Fruit fly (Drosophila melanogaster) whole organism, embryonic: ENCODE results near the gene IKKepsilon.

Experiments
- Antp ChIP-seq: fragments of 200-800 bp; sonication (Bioruptor generic); optimal IDR thresholded peaks from 3 replicates; lab custom pipeline; 2016; ENCODE audit warnings: missing biosample characterization, missing genetic modification characterization
- Awh ChIP-seq: fragments of 200-800 bp; sonication (Bioruptor generic); IDR thresholded peaks from 2 replicates; pipeline ENCODE4, ENCODE4 v1.3.6; 2022; ENCODE audit warnings: missing biosample characterization, missing genetic modification characterization
- Bteb2 ChIP-seq: fragments of 200-800 bp; sonication (Bioruptor generic); optimal IDR thresholded peaks from 2 replicates; lab custom pipeline; 2016; ENCODE audit warnings: missing biosample characterization, missing genetic modification characterization
- CG11695 ChIP-seq: fragments of 200-800 bp; sonication (Bioruptor generic); IDR thresholded peaks from 3 replicates; pipeline ENCODE4 v1.3.6; 2022; ENCODE audit warnings: missing biosample characterization, missing genetic modification characterization
- CG12391 ChIP-seq: fragments of 200-800 bp; sonication (Bioruptor generic); optimal IDR thresholded peaks from 3 replicates; lab custom pipeline; 2018; ENCODE audit warnings: missing biosample characterization, mild to moderate bottlenecking, missing genetic modification characterization, moderate library complexity
- CG15601 ChIP-seq: fragments of 200-800 bp; sonication (Bioruptor generic); optimal IDR thresholded peaks from 3 replicates; lab custom pipeline; 2019; ENCODE audit warnings: missing biosample characterization, mild to moderate bottlenecking, missing genetic modification characterization, moderate library complexity
- CG16863 ChIP-seq: fragments of 200-800 bp; sonication (Bioruptor generic); optimal IDR thresholded peaks from 3 replicates; lab custom pipeline; 2016; ENCODE audit warnings: missing biosample characterization, missing genetic modification characterization
- CG17328 ChIP-seq: fragments of 200-800 bp; sonication (Bioruptor generic); IDR thresholded peaks from 2 replicates; pipeline ENCODE4 v1.3.6; 2022; ENCODE audit warnings: missing biosample characterization, missing genetic modification characterization
- CG17359 ChIP-seq: fragments of 200-800 bp; sonication (Bioruptor generic); optimal IDR thresholded peaks from 3 replicates; lab custom pipeline; 2018; ENCODE audit warnings: missing biosample characterization, mild to moderate bottlenecking, missing genetic modification characterization, moderate library complexity
- CG2129 ChIP-seq: fragments of 200-800 bp; sonication (Bioruptor generic); IDR thresholded peaks from 2 replicates; pipeline ENCODE4 v1.3.6; 2022; ENCODE audit warnings: missing biosample characterization, missing genetic modification characterization; ENCODE audit not compliant: partially characterized antibody
- CG2202 ChIP-seq: fragments of 200-800 bp; sonication (Bioruptor generic); optimal IDR thresholded peaks from 2 replicates; lab custom pipeline; 2018; ENCODE audit warnings: missing biosample characterization, mild to moderate bottlenecking, missing genetic modification characterization
- CG31441 ChIP-seq: fragments of 200-800 bp; sonication (Bioruptor generic); IDR thresholded peaks from 2 replicates; pipeline ENCODE4 v1.3.6; 2022; ENCODE audit warnings: missing biosample characterization, missing genetic modification characterization
- CG3163 ChIP-seq: fragments of 200-800 bp; sonication (Bioruptor generic); optimal IDR thresholded peaks from 3 replicates; lab custom pipeline; 2016; ENCODE audit warnings: missing biosample characterization, missing genetic modification characterization
- CG3281 ChIP-seq: fragments of 200-800 bp; sonication (Bioruptor generic); optimal IDR thresholded peaks from 3 replicates; lab custom pipeline; 2017; ENCODE audit warnings: missing biosample characterization, mild to moderate bottlenecking, missing genetic modification characterization
- CG33213 ChIP-seq: fragments of 200-800 bp; sonication (Bioruptor generic); optimal IDR thresholded peaks from 3 replicates; lab custom pipeline; 2016; ENCODE audit warnings: missing biosample characterization, missing genetic modification characterization
- CG34376 ChIP-seq: fragments of 200-800 bp; sonication (Bioruptor generic); optimal IDR thresholded peaks from 2 replicates; lab custom pipeline; 2018; ENCODE audit warnings: missing biosample characterization, mild to moderate bottlenecking, missing genetic modification characterization
- CG4854 ChIP-seq: fragments of 200-800 bp; sonication (Bioruptor generic); optimal IDR thresholded peaks from 2 replicates; lab custom pipeline; 2016; ENCODE audit warnings: missing biosample characterization, missing genetic modification characterization, inconsistent platforms
- CG5953 ChIP-seq: fragments of 200-800 bp; sonication (Bioruptor generic); IDR thresholded peaks from 2 replicates; pipeline ENCODE4 v1.3.6; 2022; ENCODE audit warnings: missing biosample characterization, missing genetic modification characterization
- CG7556 ChIP-seq: fragments of 200-800 bp; sonication (Bioruptor generic); optimal IDR thresholded peaks from 2 replicates; lab custom pipeline; 2017; ENCODE audit warnings: missing biosample characterization, mild to moderate bottlenecking, missing genetic modification characterization
- CG9817 ChIP-seq: fragments of 200-800 bp; sonication (Bioruptor generic); optimal IDR thresholded peaks from 2 replicates; lab custom pipeline; 2018; ENCODE audit warnings: missing biosample characterization, mild to moderate bottlenecking, missing genetic modification characterization, moderate library complexity
- Camta ChIP-seq: fragments of 200-800 bp; sonication (Bioruptor generic); optimal IDR thresholded peaks from 2 replicates; lab custom pipeline; 2016; ENCODE audit warnings: missing biosample characterization, missing genetic modification characterization
- CoRest ChIP-seq: fragments of 200-800 bp; sonication (Bioruptor generic); optimal IDR thresholded peaks from 3 replicates; lab custom pipeline; 2018; ENCODE audit warnings: missing biosample characterization, mild to moderate bottlenecking, missing genetic modification characterization, moderate library complexity
- Dip3 ChIP-seq: fragments of 200-800 bp; sonication (Bioruptor generic); optimal IDR thresholded peaks from 3 replicates; lab custom pipeline; 2016; ENCODE audit warnings: missing biosample characterization, missing genetic modification characterization
- E2f2 ChIP-seq: fragments of 200-800 bp; sonication (Bioruptor generic); IDR thresholded peaks from 2 replicates; pipeline ENCODE4 v1.3.6; 2022; ENCODE audit warnings: missing biosample characterization, missing genetic modification characterization
- Fer1 ChIP-seq: fragments of 200-800 bp; sonication (Bioruptor generic); optimal IDR thresholded peaks from 2 replicates; lab custom pipeline; 2017; ENCODE audit warnings: missing biosample characterization, mild to moderate bottlenecking, missing genetic modification characterization
- GATAe ChIP-seq: fragments of 200-800 bp; sonication (Bioruptor generic); conservative IDR thresholded peaks from 2 replicates; pipeline ENCODE4 v1.3.6; 2022; ENCODE audit warnings: missing biosample characterization, missing genetic modification characterization
- H2.0 ChIP-seq: fragments of 200-800 bp; sonication (Bioruptor generic); IDR thresholded peaks from 2 replicates; pipeline ENCODE4 v1.3.6; 2022; ENCODE audit warnings: missing biosample characterization, missing genetic modification characterization
- HLHmδ ChIP-seq: fragments of 200-800 bp; sonication (Bioruptor generic); optimal IDR thresholded peaks from 2 replicates; lab custom pipeline; 2018; ENCODE audit warnings: missing biosample characterization, mild to moderate bottlenecking, missing genetic modification characterization, moderate library complexity
- HmgD ChIP-seq: fragments of 200-800 bp; sonication (Bioruptor generic); optimal IDR thresholded peaks from 3 replicates; lab custom pipeline; 2016; ENCODE audit warnings: missing biosample characterization, missing genetic modification characterization
- Hr78 ChIP-seq, 2 experiments: fragments of 200-800 bp in 1 of 2; fragments of >200 bp in 1 of 2; sonication (Bioruptor generic) in 1 of 2; optimal IDR thresholded peaks; 2 replicates each; lab custom pipeline; 2017 to 2019; ENCODE audit warnings: missing biosample characterization in 2 of 2, missing genetic modification characterization in 2 of 2, mild to moderate bottlenecking in 1 of 2, moderate library complexity in 1 of 2
- Med ChIP-seq: fragments of 200-800 bp; sonication (Bioruptor generic); peaks from one replicate; lab custom pipeline; 2016; ENCODE audit warnings: missing biosample characterization, missing genetic modification characterization, mild to moderate bottlenecking, inconsistent platforms, moderate library complexity
- Nf-YA ChIP-seq: fragments of 200-800 bp; sonication (Bioruptor generic); IDR thresholded peaks from 2 replicates; pipeline ENCODE4 v1.3.6; 2022; ENCODE audit warnings: missing biosample characterization, missing genetic modification characterization
- Ravus ChIP-seq: fragments of 200-800 bp; sonication (Bioruptor generic); IDR thresholded peaks from 2 replicates; pipeline ENCODE4 v1.3.6; 2022; ENCODE audit warnings: missing biosample characterization, missing genetic modification characterization
- Ssrp ChIP-seq: fragments of 200-800 bp; sonication (Bioruptor generic); optimal IDR thresholded peaks from 2 replicates; lab custom pipeline; 2018; ENCODE audit warnings: missing biosample characterization, mild to moderate bottlenecking, missing genetic modification characterization, moderate library complexity
- Xrp1 ChIP-seq: fragments of 200-800 bp; sonication (Bioruptor generic); IDR thresholded peaks from 2 replicates; pipeline ENCODE4 v1.3.6; 2022; ENCODE audit warnings: missing biosample characterization, missing genetic modification characterization
- ac ChIP-seq: fragments of 200-800 bp; sonication (Bioruptor generic); optimal IDR thresholded peaks from 3 replicates; lab custom pipeline; 2017; ENCODE audit warnings: missing biosample characterization, mild to moderate bottlenecking, missing genetic modification characterization
- ap ChIP-seq: fragments of 200-800 bp; sonication (Bioruptor generic); IDR thresholded peaks from 2 replicates; pipeline ENCODE4 v1.3.6; 2022; ENCODE audit warnings: missing biosample characterization, missing genetic modification characterization
- ara ChIP-seq: fragments of 200-800 bp; sonication (Bioruptor generic); IDR thresholded peaks from 2 replicates; pipeline ENCODE4 v1.3.6; 2022; ENCODE audit warnings: missing biosample characterization, missing genetic modification characterization
- chinmo ChIP-seq: fragments of 200-800 bp; sonication (Bioruptor generic); IDR thresholded peaks from 4 replicates; pipeline ENCODE4 v1.3.6; 2022; ENCODE audit warnings: missing biosample characterization, missing genetic modification characterization; ENCODE audit not compliant: partially characterized antibody
- danr ChIP-seq: fragments of 200-800 bp; sonication (Bioruptor generic); IDR thresholded peaks from 2 replicates; pipeline ENCODE4 v1.3.6; 2022; ENCODE audit warnings: missing biosample characterization, missing genetic modification characterization
- dm ChIP-seq: fragments of 200-800 bp; sonication (Bioruptor generic); optimal IDR thresholded peaks from 3 replicates; lab custom pipeline; 2016; ENCODE audit warnings: missing biosample characterization, missing genetic modification characterization
- dysf ChIP-seq: fragments of 200-800 bp; sonication (Bioruptor generic); IDR thresholded peaks from 3 replicates; pipeline ENCODE4 v1.3.6; 2022; ENCODE audit warnings: missing biosample characterization, missing genetic modification characterization
- grau ChIP-seq: fragments of 200-800 bp; optimal IDR thresholded peaks from 3 replicates; lab custom pipeline; 2019; ENCODE audit warnings: missing biosample characterization, mild to moderate bottlenecking, missing genetic modification characterization, moderate library complexity
- hb ChIP-seq: fragments of 200-800 bp; sonication (Bioruptor generic); IDR thresholded peaks from 3 replicates; pipeline ENCODE4 v1.3.6; 2022; ENCODE audit warnings: missing biosample characterization, missing genetic modification characterization; ENCODE audit not compliant: partially characterized antibody
- odd ChIP-seq: fragments of 200-800 bp; sonication (Bioruptor generic); optimal IDR thresholded peaks from 2 replicates; lab custom pipeline; 2017; ENCODE audit warnings: missing biosample characterization, mild to moderate bottlenecking, missing genetic modification characterization
- phol ChIP-seq: fragments of 200-800 bp; sonication (Bioruptor generic); optimal IDR thresholded peaks from 3 replicates; lab custom pipeline; 2018; ENCODE audit warnings: missing biosample characterization, mild to moderate bottlenecking, missing genetic modification characterization, moderate library complexity
- pita ChIP-seq: fragments of 200-800 bp; sonication (Bioruptor generic); optimal IDR thresholded peaks from 2 replicates; lab custom pipeline; 2017; ENCODE audit warnings: missing biosample characterization, mild to moderate bottlenecking, missing genetic modification characterization
- sens-2 ChIP-seq: fragments of 200-800 bp; sonication (Bioruptor generic); IDR thresholded peaks from 2 replicates; pipeline ENCODE4 v1.3.6; 2022; ENCODE audit warnings: missing biosample characterization, missing genetic modification characterization
- sna ChIP-seq: fragments of 200-800 bp; sonication (Bioruptor generic); IDR thresholded peaks from 2 replicates; pipeline ENCODE4 v1.3.6; 2022; ENCODE audit warnings: missing biosample characterization, missing genetic modification characterization; ENCODE audit not compliant: partially characterized antibody
- stc ChIP-seq: fragments of 200-800 bp; sonication (Bioruptor generic); IDR thresholded peaks from 2 replicates; pipeline ENCODE4 v1.3.6; 2022; ENCODE audit warnings: missing biosample characterization, missing genetic modification characterization
- tgo ChIP-seq: fragments of 200-800 bp; sonication (Bioruptor generic); IDR thresholded peaks from 3 replicates; pipeline ENCODE4 v1.3.6; 2022; ENCODE audit warnings: missing biosample characterization, missing genetic modification characterization
- tx ChIP-seq: fragments of 200-800 bp; sonication (Bioruptor generic); optimal IDR thresholded peaks from 2 replicates; lab custom pipeline; 2016; ENCODE audit warnings: missing biosample characterization, missing genetic modification characterization

The IKKepsilon gene

DNA sequence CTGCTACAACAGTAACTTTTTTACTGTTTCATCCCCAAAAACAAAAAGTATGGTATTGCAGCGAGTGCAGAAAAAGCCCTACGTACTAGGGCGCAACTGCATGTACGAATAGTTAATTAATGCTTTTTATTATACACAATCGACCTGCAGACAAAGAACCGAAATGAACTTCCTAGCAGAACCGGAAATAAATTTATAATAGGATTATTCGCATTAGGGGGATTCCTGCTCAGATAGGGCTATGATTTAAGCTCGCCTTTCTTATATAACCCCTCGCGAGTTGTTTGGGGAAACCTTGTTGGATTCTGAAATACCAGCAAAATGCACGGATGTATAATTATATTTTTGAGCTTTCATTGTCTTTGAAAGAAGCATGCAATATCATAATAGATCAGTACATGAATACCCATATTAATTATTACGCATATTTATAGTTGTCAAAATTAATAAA lies 5.8 kb downstream of the IKKepsilon start, which contains the start of gene Cen (continued):
- TF ChIP-seq CG34376 (no peak), pita (no peak), CG16863 (GFP tag; lab: Kevin White, UChicago) (no peak), Bteb2 (no peak), Xrp1 (no peak), CG3281 (GFP tag; lab: Kevin White, UChicago) (no peak), CG12391 (tag; lab: Kevin White, UChicago) (peak; percentile 51), ap (peak; percentile 34; the same call in 1 of the 2 replicates), Nf-YA (GFP tag; lab: Robert Waterston, UW) (no peak), odd (GFP tag; lab: Kevin White, UChicago) (no peak), CG4854 (GFP tag; lab: Kevin White, UChicago) (no peak), CG17359 (tag; lab: Kevin White, UChicago) (no peak), dm (GFP tag; lab: Kevin White, UChicago) (no peak), Dip3 (GFP tag; lab: Kevin White, UChicago) (peak; percentile 53), phol (tag; lab: Kevin White, UChicago) (peak; percentile 20), Ravus (GFP tag; lab: Robert Waterston, UW) (no peak), grau (tag; lab: Kevin White, UChicago) (no peak), GATAe (no peak), CG31441 (GFP tag; lab: Robert Waterston, UW) (no peak), Hr78 (GFP tag; optimal IDR thresholded peaks at IDR 0.05; lab: Kevin White, UChicago) (no peak), E2f2 (GFP tag; lab: Robert Waterston, UW) (no peak), ara (GFP tag; lab: Robert Waterston, UW) (no peak), CoRest (peak; percentile 48), CG2202 (tag; lab: Kevin White, UChicago) (no peak), CG15601 (tag; lab: Kevin White, UChicago) (no peak), Med (GFP tag; lab: Kevin White, UChicago) (peak; percentile 89), CG11695 (no peak), CG7556 (GFP tag; lab: Kevin White, UChicago) (no peak), Camta (GFP tag; lab: Kevin White, UChicago) (peak; percentile 48), tgo (GFP tag; lab: Robert Waterston, UW) (0 out of 3 replicates have a peak, but pooled peaks have one; percentile 34), CG9817 (peak; percentile 1), CG17328 (GFP tag; lab: Robert Waterston, UW) (peak; percentile 66), HmgD (GFP tag; lab: Kevin White, UChicago) (no peak), Ssrp (tag; lab: Kevin White, UChicago) (peak; percentile 14), CG2129 (GFP tag; lab: Robert Waterston, UW) (no peak), Fer1 (no peak), ac (GFP tag; lab: Kevin White, UChicago) (no peak), CG5953 (GFP tag; lab: Robert Waterston, UW) (no peak), chinmo (GFP tag; lab: Robert Waterston, UW) (no peak), hb (GFP tag; lab: Robert Waterston, UW) (no peak), sna (GFP tag; lab: Robert Waterston, UW) (no peak), sens-2 (no peak), danr (GFP tag; lab: Robert Waterston, UW) (no peak), CG33213 (GFP tag; lab: Kevin White, UChicago) (peak; percentile 18), H2.0 (GFP tag; lab: Robert Waterston, UW) (peak; percentile 45), HLHmδ (GFP tag; lab: Kevin White, UChicago) (no peak), Awh (GFP tag; lab: Robert Waterston, UW) (no peak), stc (GFP tag; lab: Robert Waterston, UW) (no peak), CG3163 (no peak), Antp (GFP tag; lab: Kevin White, UChicago) (no peak), dysf (GFP tag; lab: Robert Waterston, UW) (peak; percentile 49; the same call in 2 of the 3 replicates), tx (no peak)
